Fruit fly (Drosophila melanogaster): ENCODE results near the gene Klp3A.
"Not testable (repeated sequence)": the region's sequence is repeated elsewhere in the genome, so short reads cannot be mapped to it uniquely, and the experiment has no call there.

The Klp3A gene

dm6 chrX:2636825-2637535 is 33.1 kb upstream of the Klp3A start:
- TF ChIP-seq usp (GFP tag; optimal IDR thresholded peaks at IDR 0.05) (no peak), EcR (GFP tag; optimal IDR thresholded peaks at IDR 0.05) (no peak), CG8478 (optimal IDR thresholded peaks at IDR 0.05) (no peak)

dm6 chrX:2635953-2636715 is 32.3 kb upstream of the Klp3A start:
- TF ChIP-seq usp (GFP tag; optimal IDR thresholded peaks at IDR 0.05) (no peak), psq (optimal IDR thresholded peaks at IDR 0.05) (no peak)

- no peak for TF ChIP-seq pan (optimal IDR thresholded peaks at IDR 0.05)
- no peak for TF ChIP-seq usp (GFP tag; optimal IDR thresholded peaks at IDR 0.05)
- no peak for TF ChIP-seq psq (optimal IDR thresholded peaks at IDR 0.05)
- TF ChIP-seq CG8478 (optimal IDR thresholded peaks at IDR 0.05), result no peak
- no peak for TF ChIP-seq EcR (GFP tag; optimal IDR thresholded peaks at IDR 0.05)
- TF ChIP-seq Dll (optimal IDR thresholded peaks at IDR 0.05), result no peak
These were observed 31.3 kb upstream of the Klp3A start for dm6 chrX:2635075-2635643.

- TF ChIP-seq CG8478 (optimal IDR thresholded peaks at IDR 0.05), result peak; percentile 70
- TF ChIP-seq EcR (GFP tag; optimal IDR thresholded peaks at IDR 0.05), result no peak
- no peak for TF ChIP-seq usp (GFP tag; optimal IDR thresholded peaks at IDR 0.05)
- TF ChIP-seq Dll (optimal IDR thresholded peaks at IDR 0.05), result no peak
- TF ChIP-seq psq (optimal IDR thresholded peaks at IDR 0.05), result no peak
These were observed 30.3 kb upstream of the Klp3A start, which contains the start of gene sgg for dm6 chrX:2633847-2634776. Gene sgg, plus strand, starts transcription at chrX:2633952.

DNA sequence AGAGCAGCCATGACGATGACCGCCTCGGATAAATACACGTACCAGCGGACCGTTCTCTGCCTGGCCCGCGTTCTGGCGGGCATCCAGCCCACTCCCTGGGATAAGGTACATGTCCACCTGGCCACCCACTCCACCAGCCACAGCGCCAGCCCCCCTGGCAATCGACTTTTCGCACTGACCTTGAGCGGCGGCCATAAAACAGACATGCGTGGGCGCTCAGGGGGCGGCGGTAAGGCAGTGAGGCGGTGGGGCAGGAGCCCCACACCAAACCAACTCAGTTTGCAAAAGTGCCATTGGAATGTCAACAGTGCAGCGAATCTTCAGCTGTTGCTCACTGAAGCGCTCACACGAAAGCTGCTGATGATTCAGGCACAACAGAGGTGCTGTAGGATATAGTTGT is 21.2 kb upstream of the Klp3A start:
- TF ChIP-seq CG8478 (optimal IDR thresholded peaks at IDR 0.05), result no peak
- TF ChIP-seq usp (GFP tag; optimal IDR thresholded peaks at IDR 0.05), result no peak
- no peak for TF ChIP-seq pan (optimal IDR thresholded peaks at IDR 0.05)
- no peak for TF ChIP-seq EcR (GFP tag; optimal IDR thresholded peaks at IDR 0.05)
- no peak for TF ChIP-seq Dll (optimal IDR thresholded peaks at IDR 0.05)
- TF ChIP-seq psq (optimal IDR thresholded peaks at IDR 0.05), result no peak

DNA sequence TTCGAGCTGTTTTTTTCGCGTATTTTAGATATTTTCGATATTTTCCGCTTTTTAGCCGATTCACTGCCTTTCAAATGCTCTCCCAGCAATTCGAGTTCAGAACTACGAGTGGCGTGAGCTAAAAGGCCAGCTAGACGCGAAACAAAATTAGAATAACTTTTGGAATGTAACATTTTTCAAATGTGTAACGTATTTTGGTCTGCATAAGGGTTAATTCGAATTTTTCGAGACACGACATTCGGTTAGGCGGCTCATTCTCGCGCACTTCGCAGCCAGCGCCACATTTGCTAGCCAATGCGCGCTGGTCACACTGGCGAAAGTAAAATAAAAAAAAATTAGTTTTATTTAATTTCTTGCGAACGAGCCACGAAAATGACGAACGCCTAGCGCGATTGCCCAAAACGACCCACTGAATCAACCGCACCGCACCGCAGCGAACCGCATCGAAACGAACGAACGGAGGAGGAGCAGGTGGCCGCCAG is 20.7 kb upstream of the Klp3A start, which contains the start of the genes brv3 and Pi4KIIIalpha:
Gene brv3 (minus strand): TSS at position 51 of the 482 bp plus-strand sequence.
Gene Pi4KIIIalpha (plus strand): TSS at position 280 of the 482 bp plus-strand sequence.
- TF ChIP-seq Dll (optimal IDR thresholded peaks at IDR 0.05) (no peak), EcR (GFP tag; optimal IDR thresholded peaks at IDR 0.05) (no peak), pan (optimal IDR thresholded peaks at IDR 0.05) (no peak), usp (GFP tag; optimal IDR thresholded peaks at IDR 0.05) (no peak), CG8478 (optimal IDR thresholded peaks at IDR 0.05) (no peak), psq (optimal IDR thresholded peaks at IDR 0.05) (no peak)

DNA sequence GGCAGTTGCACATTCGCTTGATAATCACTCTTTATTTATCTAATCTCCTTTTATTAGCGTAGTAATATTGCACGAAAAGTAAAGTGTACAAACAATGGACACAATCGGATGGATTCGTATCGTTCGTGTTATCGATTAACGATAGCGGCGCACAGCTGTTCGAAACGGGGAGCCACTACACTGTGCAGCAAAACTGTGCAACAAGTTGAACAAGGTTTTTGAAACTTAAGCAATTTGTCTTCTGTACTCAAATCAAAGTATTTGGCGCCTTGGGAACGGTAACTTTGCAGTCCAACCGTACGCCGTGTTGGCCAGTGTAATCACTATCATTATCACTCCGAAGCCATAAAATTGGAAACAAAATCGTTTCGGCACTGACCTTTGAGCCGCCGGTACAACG is 15.8 kb upstream of the Klp3A start, which contains the start of the genes Tsp3A and Seipin:
Gene Tsp3A (minus strand): TSS at position 88 of the 400 bp plus-strand sequence.
Gene Seipin (plus strand): TSS at position 149 of the 400 bp plus-strand sequence.
- no peak for TF ChIP-seq Dll (optimal IDR thresholded peaks at IDR 0.05)
- TF ChIP-seq psq (optimal IDR thresholded peaks at IDR 0.05), result no peak
- no peak for TF ChIP-seq CG8478 (optimal IDR thresholded peaks at IDR 0.05)
- TF ChIP-seq EcR (GFP tag; optimal IDR thresholded peaks at IDR 0.05), result no peak
- TF ChIP-seq pan (optimal IDR thresholded peaks at IDR 0.05), result no peak
- no peak for TF ChIP-seq usp (GFP tag; optimal IDR thresholded peaks at IDR 0.05)

- TF ChIP-seq psq (optimal IDR thresholded peaks at IDR 0.05) (no peak), pan (optimal IDR thresholded peaks at IDR 0.05) (no peak), CG8478 (optimal IDR thresholded peaks at IDR 0.05) (no peak), EcR (GFP tag; optimal IDR thresholded peaks at IDR 0.05) (no peak), usp (GFP tag; optimal IDR thresholded peaks at IDR 0.05) (no peak), Dll (optimal IDR thresholded peaks at IDR 0.05) (no peak)
These were observed 13.6 kb upstream of the Klp3A start for dm6 chrX:2617417-2617816.

DNA sequence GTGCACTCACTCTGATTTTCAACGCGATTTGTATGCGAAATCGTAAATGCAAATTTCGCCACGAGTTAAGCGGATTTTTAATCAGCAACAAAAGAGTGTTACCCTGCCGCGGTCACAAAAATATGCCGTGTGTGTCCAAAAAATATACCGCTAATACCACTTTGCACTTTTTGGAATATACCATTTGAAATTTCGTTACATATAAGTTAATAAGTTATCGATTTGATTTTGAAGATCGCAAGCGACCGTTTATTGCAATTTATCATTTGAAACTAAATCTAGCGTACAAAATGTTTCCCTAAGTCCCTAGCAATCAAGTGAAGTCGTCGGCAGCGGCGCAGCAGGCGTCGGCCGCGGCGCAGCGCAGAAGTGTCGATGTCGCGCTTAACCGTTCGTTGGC is 6.4 kb upstream of the Klp3A start, which contains the start of gene eIF3g1:
Gene eIF3g1 (minus strand): TSS at position 101 of the 400 bp plus-strand sequence.
- not testable (repeated sequence) for TF ChIP-seq Dll (optimal IDR thresholded peaks at IDR 0.05); usp (GFP tag; optimal IDR thresholded peaks at IDR 0.05); psq (optimal IDR thresholded peaks at IDR 0.05)

dm6 chrX:2608470-2609157 is 4.8 kb upstream of the Klp3A start, which contains the start of gene Smyd3:
Gene Smyd3, minus strand, starts transcription at chrX:2608876.
- TF ChIP-seq psq (optimal IDR thresholded peaks at IDR 0.05) (no peak), CG8478 (optimal IDR thresholded peaks at IDR 0.05) (no peak), Dll (optimal IDR thresholded peaks at IDR 0.05) (no peak), EcR (GFP tag; optimal IDR thresholded peaks at IDR 0.05) (no peak), pan (optimal IDR thresholded peaks at IDR 0.05) (no peak), usp (GFP tag; optimal IDR thresholded peaks at IDR 0.05) (no peak)

Data from whole organism.